Worm (Caenorhabditis elegans): ENCODE results near the gene K03A11.6.

K03A11.6 gene

DNA sequence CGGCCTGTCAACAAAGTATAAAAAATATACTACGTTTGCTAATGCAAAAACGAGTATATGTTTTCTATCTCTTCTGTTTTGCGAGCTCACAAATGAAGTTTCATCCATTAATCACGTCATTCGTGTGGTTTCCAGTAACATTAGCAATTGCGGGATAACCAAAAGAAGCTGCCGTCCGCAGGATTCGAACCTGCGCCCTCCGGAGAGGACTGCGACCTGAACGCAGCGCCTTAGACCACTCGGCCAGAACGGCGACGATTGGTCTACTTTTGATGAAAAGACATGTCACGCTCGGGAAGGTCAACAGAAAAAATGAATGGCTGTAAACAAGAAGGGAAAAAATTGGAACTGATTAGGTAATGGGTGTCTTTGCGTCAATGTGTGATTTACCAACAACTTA is 16.9 kb upstream of the K03A11.6 start:
- no peak for TF ChIP-seq flt-1 (GFP tag; IDR thresholded peaks at IDR 0.05)
- TF ChIP-seq ceh-13 (GFP tag; optimal IDR thresholded peaks at IDR 0.05): no peak
- no peak for TF ChIP-seq hnd-1 (tag; optimal IDR thresholded peaks at IDR 0.05)
- TF ChIP-seq tbx-11 (GFP tag; IDR thresholded peaks at IDR 0.05): no peak
- no peak for TF ChIP-seq sea-1 (GFP tag; conservative IDR thresholded peaks at IDR 0.05)
- TF ChIP-seq F13C5.2 (tag; optimal IDR thresholded peaks at IDR 0.05): no peak
- TF ChIP-seq aly-1 (tag; optimal IDR thresholded peaks at IDR 0.05): no peak
- TF ChIP-seq tbx-37 (GFP tag; conservative IDR thresholded peaks at IDR 0.05): no peak
- TF ChIP-seq hmbx-1 (tag; optimal IDR thresholded peaks at IDR 0.05): no peak
- TF ChIP-seq ama-1 (optimal IDR thresholded peaks at IDR 0.05): no peak
- TF ChIP-seq pes-1 (GFP tag; IDR thresholded peaks at IDR 0.05): no peak
- TF ChIP-seq ceh-36 (tag; optimal IDR thresholded peaks at IDR 0.05): no peak
- TF ChIP-seq scrt-1 (GFP tag; IDR thresholded peaks at IDR 0.05): no peak
- TF ChIP-seq hmg-4 (GFP tag; optimal IDR thresholded peaks at IDR 0.05): no peak
- no peak for TF ChIP-seq tra-4 (tag; optimal IDR thresholded peaks at IDR 0.05)
- TF ChIP-seq ets-7 (tag; optimal IDR thresholded peaks at IDR 0.05): no peak
- TF ChIP-seq B0310.2 (tag; optimal IDR thresholded peaks at IDR 0.05): no peak

DNA sequence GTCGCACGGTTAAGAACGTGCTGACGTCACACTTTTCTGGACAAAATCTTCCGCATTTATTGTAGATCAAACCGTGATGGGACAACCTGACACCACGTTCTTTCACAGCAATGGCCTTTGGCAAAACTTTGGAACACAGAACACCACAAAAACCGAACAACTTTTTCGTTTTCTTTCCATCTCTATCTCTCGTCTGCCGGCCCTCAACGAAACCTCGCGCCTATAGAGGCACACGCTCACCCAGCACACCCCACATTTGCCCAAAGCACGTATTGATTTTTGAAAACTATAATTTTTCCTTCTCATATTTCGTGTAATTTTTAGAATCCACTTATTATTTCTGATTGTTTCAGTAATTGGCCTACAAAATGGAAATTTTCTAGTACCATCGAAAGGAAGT is 13.8 kb upstream of the K03A11.6 start:
- no peak for TF ChIP-seq F13C5.2 (tag; optimal IDR thresholded peaks at IDR 0.05)
- no peak for TF ChIP-seq scrt-1 (GFP tag; IDR thresholded peaks at IDR 0.05)
- TF ChIP-seq hmg-4 (GFP tag; optimal IDR thresholded peaks at IDR 0.05): no peak
- TF ChIP-seq ama-1 (optimal IDR thresholded peaks at IDR 0.05): no peak
- TF ChIP-seq flt-1 (GFP tag; IDR thresholded peaks at IDR 0.05): no peak
- TF ChIP-seq ets-7 (tag; optimal IDR thresholded peaks at IDR 0.05): no peak
- TF ChIP-seq tbx-11 (GFP tag; IDR thresholded peaks at IDR 0.05): no peak
- no peak for TF ChIP-seq ceh-36 (tag; optimal IDR thresholded peaks at IDR 0.05)
- no peak for TF ChIP-seq tbx-37 (GFP tag; conservative IDR thresholded peaks at IDR 0.05)
- no peak for TF ChIP-seq hnd-1 (tag; optimal IDR thresholded peaks at IDR 0.05)
- TF ChIP-seq aly-1 (tag; optimal IDR thresholded peaks at IDR 0.05): no peak
- no peak for TF ChIP-seq tra-4 (tag; optimal IDR thresholded peaks at IDR 0.05)
- no peak for TF ChIP-seq sea-1 (GFP tag; conservative IDR thresholded peaks at IDR 0.05)
- no peak for TF ChIP-seq pes-1 (GFP tag; IDR thresholded peaks at IDR 0.05)
- TF ChIP-seq hmbx-1 (tag; optimal IDR thresholded peaks at IDR 0.05): no peak
- TF ChIP-seq ceh-13 (GFP tag; optimal IDR thresholded peaks at IDR 0.05): no peak
- TF ChIP-seq B0310.2 (tag; optimal IDR thresholded peaks at IDR 0.05): no peak

DNA sequence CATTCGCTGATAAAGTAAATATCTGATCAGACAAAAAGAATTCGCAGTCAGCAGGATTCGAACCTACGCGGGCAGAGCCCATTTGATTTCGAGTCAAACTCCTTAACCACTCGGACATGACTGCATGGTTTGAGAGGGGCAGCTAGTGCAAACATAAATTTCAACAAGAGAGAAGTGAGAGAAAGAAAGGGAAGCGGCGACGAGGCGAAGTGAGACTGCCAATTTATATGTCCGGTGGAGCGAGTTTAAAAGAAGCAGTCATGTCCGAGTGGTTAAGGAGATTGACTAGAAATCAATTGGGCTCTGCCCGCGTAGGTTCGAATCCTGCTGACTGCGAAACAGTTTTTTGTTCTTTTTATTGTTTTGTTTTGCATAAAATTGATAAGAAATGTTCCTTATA is 9.3 kb upstream of the K03A11.6 start:
- peak; percentile 81 for TF ChIP-seq ceh-13 (GFP tag; optimal IDR thresholded peaks at IDR 0.05)
- TF ChIP-seq B0310.2 (tag; optimal IDR thresholded peaks at IDR 0.05): peak; percentile 84
- peak; percentile 53 for TF ChIP-seq hmbx-1 (tag; optimal IDR thresholded peaks at IDR 0.05)
- TF ChIP-seq flt-1 (GFP tag; IDR thresholded peaks at IDR 0.05): peak; percentile 88
- TF ChIP-seq tbx-11 (GFP tag; IDR thresholded peaks at IDR 0.05): peak; percentile 95
- TF ChIP-seq pes-1 (GFP tag; IDR thresholded peaks at IDR 0.05): peak; percentile 94
- TF ChIP-seq scrt-1 (GFP tag; IDR thresholded peaks at IDR 0.05): peak; percentile 95
- TF ChIP-seq tbx-37 (GFP tag; conservative IDR thresholded peaks at IDR 0.05): peak; percentile 95
- TF ChIP-seq hnd-1 (tag; optimal IDR thresholded peaks at IDR 0.05): peak; percentile 85
- peak; percentile 93 for TF ChIP-seq ceh-36 (tag; optimal IDR thresholded peaks at IDR 0.05)
- peak; percentile 96 for TF ChIP-seq hmg-4 (GFP tag; optimal IDR thresholded peaks at IDR 0.05)
- peak; percentile 91 for TF ChIP-seq ets-7 (tag; optimal IDR thresholded peaks at IDR 0.05)
- TF ChIP-seq F13C5.2 (tag; optimal IDR thresholded peaks at IDR 0.05): peak; percentile 96
- peak; percentile 93 for TF ChIP-seq aly-1 (tag; optimal IDR thresholded peaks at IDR 0.05)
- TF ChIP-seq sea-1 (GFP tag; conservative IDR thresholded peaks at IDR 0.05): peak; percentile 94

DNA sequence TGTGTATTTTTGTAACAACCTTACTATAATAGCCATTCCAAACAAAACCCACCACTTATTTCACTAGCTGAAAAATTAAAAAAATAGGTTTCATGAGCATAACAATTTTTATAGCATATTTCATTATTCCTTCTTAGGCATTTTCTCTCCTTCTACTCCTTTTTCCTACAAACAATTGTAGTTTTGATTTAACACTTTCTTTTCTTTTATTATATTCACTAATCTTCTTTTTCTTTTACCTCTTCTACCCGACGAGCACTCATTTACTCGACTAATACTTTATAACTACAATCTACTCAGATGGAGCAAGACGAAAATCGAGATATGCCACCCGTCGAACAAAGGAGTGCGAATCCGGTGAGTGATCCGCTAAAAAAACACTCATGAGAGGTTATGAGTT is 7.4 kb upstream of the K03A11.6 start, which contains the start of gene C53C7.3:
Gene C53C7.3, plus strand, starts transcription at position 301 of the 400 bp plus-strand sequence.
- TF ChIP-seq hmg-4 (GFP tag; optimal IDR thresholded peaks at IDR 0.05): no peak
- TF ChIP-seq tbx-11 (GFP tag; IDR thresholded peaks at IDR 0.05): no peak
- TF ChIP-seq tra-4 (tag; optimal IDR thresholded peaks at IDR 0.05): no peak
- no peak for TF ChIP-seq hmbx-1 (tag; optimal IDR thresholded peaks at IDR 0.05)
- TF ChIP-seq hnd-1 (tag; optimal IDR thresholded peaks at IDR 0.05): no peak
- TF ChIP-seq ceh-13 (GFP tag; optimal IDR thresholded peaks at IDR 0.05): no peak
- no peak for TF ChIP-seq F13C5.2 (tag; optimal IDR thresholded peaks at IDR 0.05)
- no peak for TF ChIP-seq flt-1 (GFP tag; IDR thresholded peaks at IDR 0.05)
- no peak for TF ChIP-seq aly-1 (tag; optimal IDR thresholded peaks at IDR 0.05)
- TF ChIP-seq scrt-1 (GFP tag; IDR thresholded peaks at IDR 0.05): no peak
- TF ChIP-seq ceh-36 (tag; optimal IDR thresholded peaks at IDR 0.05): no peak
- no peak for TF ChIP-seq ama-1 (optimal IDR thresholded peaks at IDR 0.05)
- TF ChIP-seq sea-1 (GFP tag; conservative IDR thresholded peaks at IDR 0.05): no peak

ce11 chrX:13051405-13051804 is 4.3 kb upstream of the K03A11.6 start, which contains the start of gene K03A11.1:
Gene K03A11.1 (plus strand): TSS chrX:13051705.
- TF ChIP-seq ama-1 (optimal IDR thresholded peaks at IDR 0.05) (no peak), tbx-11 (GFP tag; IDR thresholded peaks at IDR 0.05) (no peak), ets-7 (tag; optimal IDR thresholded peaks at IDR 0.05) (no peak), pes-1 (GFP tag; IDR thresholded peaks at IDR 0.05) (no peak), B0310.2 (tag; optimal IDR thresholded peaks at IDR 0.05) (no peak), aly-1 (tag; optimal IDR thresholded peaks at IDR 0.05) (no peak), scrt-1 (GFP tag; IDR thresholded peaks at IDR 0.05) (no peak), hnd-1 (tag; optimal IDR thresholded peaks at IDR 0.05) (no peak), sea-1 (GFP tag; conservative IDR thresholded peaks at IDR 0.05) (no peak), ceh-13 (GFP tag; optimal IDR thresholded peaks at IDR 0.05) (no peak), hmg-4 (GFP tag; optimal IDR thresholded peaks at IDR 0.05) (no peak)

DNA sequence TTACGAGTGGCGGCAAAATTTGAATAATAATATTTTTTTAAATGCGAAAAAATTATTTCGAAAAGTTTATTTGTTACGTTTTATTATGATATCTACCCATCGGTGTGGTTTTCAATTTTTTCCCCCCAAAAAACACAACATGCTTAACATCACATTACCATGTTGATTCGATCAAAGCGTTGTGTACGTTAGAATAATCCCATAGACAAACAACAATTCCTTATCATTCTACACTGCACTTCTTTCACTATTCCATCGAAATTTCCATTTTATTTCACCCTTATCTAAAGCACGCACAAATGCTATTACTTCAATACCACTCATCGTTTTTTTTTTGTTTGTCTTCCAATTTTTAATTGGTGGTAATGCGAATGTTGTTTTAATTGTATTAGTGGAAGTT is 4.3 kb downstream of the K03A11.6 start:
- no peak for TF ChIP-seq F13C5.2 (tag; optimal IDR thresholded peaks at IDR 0.05)
- TF ChIP-seq scrt-1 (GFP tag; IDR thresholded peaks at IDR 0.05): no peak
- TF ChIP-seq ets-7 (tag; optimal IDR thresholded peaks at IDR 0.05): no peak
- TF ChIP-seq flt-1 (GFP tag; IDR thresholded peaks at IDR 0.05): no peak
- no peak for TF ChIP-seq ceh-36 (tag; optimal IDR thresholded peaks at IDR 0.05)
- no peak for TF ChIP-seq tbx-37 (GFP tag; conservative IDR thresholded peaks at IDR 0.05)
- TF ChIP-seq hnd-1 (tag; optimal IDR thresholded peaks at IDR 0.05): no peak

- TF ChIP-seq sea-1 (GFP tag; conservative IDR thresholded peaks at IDR 0.05) (no peak), ama-1 (optimal IDR thresholded peaks at IDR 0.05) (no peak)
These were observed 5.7 kb downstream of the K03A11.6 start for ce11 chrX:13061366-13061765.

All from whole organism, early embryonic.